Worm (Caenorhabditis elegans) whole organism, L3 larva: ENCODE results near the gene W03A5.6.

Experiments used
- ceh-28 ChIP-seq: fragments of 150-350 bp; optimal IDR thresholded peaks from 2 replicates; lab custom pipeline; 2014; ENCODE audit warnings: missing biosample characterization, missing genetic modification reagents, missing genetic modification characterization
- egl-5 ChIP-seq: fragments of 150-350 bp; optimal IDR thresholded peaks from 2 replicates; lab custom pipeline; 2017; ENCODE audit warnings: missing biosample characterization, missing genetic modification reagents, missing genetic modification characterization, inconsistent platforms
- sea-2 ChIP-seq: fragments of 150-350 bp; sonication (generic microtip); optimal IDR thresholded peaks from 4 replicates; lab custom pipeline; 2014; ENCODE audit warnings: missing biosample characterization, missing genetic modification reagents, missing genetic modification characterization
- zag-1 ChIP-seq: fragments of 150-350 bp; optimal IDR thresholded peaks from 2 replicates; lab custom pipeline; 2014; ENCODE audit warnings: missing biosample characterization, missing genetic modification characterization

- TF ChIP-seq egl-5 (tag; lab: Kevin White, UChicago) (no peak), sea-2 (no peak), zag-1 (tag; lab: Kevin White, UChicago) (no peak), ceh-28 (tag; lab: Kevin White, UChicago) (no peak)
Observed at ce11 chrIII:5405628-5406084, 34.8 kb downstream of the W03A5.6 start, which contains the start of the genes W03A5.2 and Y32H12A.8.
